Fruit fly (Drosophila melanogaster) whole organism, embryonic: ENCODE results near the gene EloB.

Experiments
- Adf1 ChIP-seq: fragments of 200-800 bp; sonication (Bioruptor generic); IDR thresholded peaks from 2 replicates; pipeline ENCODE4 v1.3.6; 2022; ENCODE audit warnings: missing biosample characterization, missing genetic modification characterization
- Antp ChIP-seq: fragments of 200-800 bp; sonication (Bioruptor generic); optimal IDR thresholded peaks from 3 replicates; lab custom pipeline; 2016; ENCODE audit warnings: missing biosample characterization, missing genetic modification characterization
- CG10147 ChIP-seq: fragments of 200-800 bp; sonication (Bioruptor generic); optimal IDR thresholded peaks from 2 replicates; lab custom pipeline; 2019; ENCODE audit warnings: missing biosample characterization, mild to moderate bottlenecking, missing genetic modification characterization, moderate library complexity
- CG10267 ChIP-seq: fragments of 200-800 bp; sonication (Bioruptor generic); optimal IDR thresholded peaks from 2 replicates; lab custom pipeline; 2018; ENCODE audit warnings: missing biosample characterization, mild to moderate bottlenecking, missing genetic modification characterization, moderate library complexity
- CG10654 ChIP-seq: fragments of 200-800 bp; sonication (Bioruptor generic); optimal IDR thresholded peaks from 2 replicates; lab custom pipeline; 2016; ENCODE audit warnings: missing biosample characterization, missing genetic modification characterization
- CG10979 ChIP-seq: fragments of 200-800 bp; sonication (Bioruptor generic); optimal IDR thresholded peaks from 2 replicates; lab custom pipeline; 2018; ENCODE audit warnings: missing biosample characterization, mild to moderate bottlenecking, missing genetic modification characterization, moderate library complexity
- CG12104 ChIP-seq: fragments of 200-800 bp; sonication (Bioruptor generic); optimal IDR thresholded peaks from 3 replicates; lab custom pipeline; 2016; ENCODE audit warnings: missing biosample characterization, missing genetic modification characterization
- CG1233 ChIP-seq: fragments of 200-800 bp; sonication (Bioruptor generic); optimal IDR thresholded peaks from 4 replicates; lab custom pipeline; 2018; ENCODE audit warnings: missing biosample characterization, mild to moderate bottlenecking, missing genetic modification characterization
- CG12391 ChIP-seq: fragments of 200-800 bp; sonication (Bioruptor generic); optimal IDR thresholded peaks from 3 replicates; lab custom pipeline; 2018; ENCODE audit warnings: missing biosample characterization, mild to moderate bottlenecking, missing genetic modification characterization, moderate library complexity
- CG14441 ChIP-seq: fragments of 200-800 bp; sonication (Bioruptor generic); IDR thresholded peaks from 2 replicates; pipeline ENCODE4 v1.3.6; 2022; ENCODE audit warnings: missing biosample characterization, missing genetic modification characterization
- CG15073 ChIP-seq: fragments of 200-800 bp; sonication (Bioruptor generic); optimal IDR thresholded peaks from 2 replicates; lab custom pipeline; 2016; ENCODE audit warnings: missing biosample characterization, missing genetic modification characterization
- CG15696 ChIP-seq: fragments of 200-800 bp; sonication (Bioruptor generic); optimal IDR thresholded peaks from 2 replicates; lab custom pipeline; 2019; ENCODE audit warnings: missing biosample characterization, mild to moderate bottlenecking, missing genetic modification characterization, moderate library complexity
- CG1603 ChIP-seq: fragments of 200-800 bp; sonication (Bioruptor generic); optimal IDR thresholded peaks from 2 replicates; lab custom pipeline; 2019; ENCODE audit warnings: missing biosample characterization, mild to moderate bottlenecking, missing genetic modification characterization, moderate library complexity
- CG17802 ChIP-seq: fragments of 200-800 bp; sonication (Bioruptor generic); optimal IDR thresholded peaks from 2 replicates; lab custom pipeline; 2018; ENCODE audit warnings: missing biosample characterization, mild to moderate bottlenecking, missing genetic modification characterization, moderate library complexity
- CG32772 ChIP-seq: fragments of 200-800 bp; sonication (Bioruptor generic); IDR thresholded peaks from 2 replicates; pipeline ENCODE4 v1.3.6; 2022; ENCODE audit warnings: missing biosample characterization, missing genetic modification characterization
- CG3838 ChIP-seq: fragments of 200-800 bp; sonication (Bioruptor generic); optimal IDR thresholded peaks from 3 replicates; lab custom pipeline; 2016; ENCODE audit warnings: missing biosample characterization, missing genetic modification characterization
- CG4282 ChIP-seq: fragments of 200-800 bp; sonication (Bioruptor generic); optimal IDR thresholded peaks from 2 replicates; lab custom pipeline; 2016; ENCODE audit warnings: missing biosample characterization, missing genetic modification characterization
- CG43689 ChIP-seq: fragments of 200-800 bp; sonication (Bioruptor generic); IDR thresholded peaks from 2 replicates; pipeline ENCODE4 v1.3.6; 2022; ENCODE audit warnings: missing biosample characterization, missing genetic modification characterization
- CG4707 ChIP-seq: fragments of 200-800 bp; sonication (Bioruptor generic); optimal IDR thresholded peaks from 2 replicates; lab custom pipeline; 2018; ENCODE audit warnings: missing biosample characterization, mild to moderate bottlenecking, missing genetic modification characterization, moderate library complexity
- CG6254 ChIP-seq: fragments of 200-800 bp; sonication (Bioruptor generic); optimal IDR thresholded peaks from 3 replicates; lab custom pipeline; 2017; ENCODE audit warnings: mild to moderate bottlenecking, missing biosample characterization, missing genetic modification reagents, missing genetic modification characterization
- CG6791 ChIP-seq: fragments of 200-800 bp; sonication (Bioruptor generic); IDR thresholded peaks from 3 replicates; pipeline ENCODE4 v1.3.6; 2022; ENCODE audit warnings: missing biosample characterization, missing genetic modification characterization; ENCODE audit not compliant: partially characterized antibody
- CG7839 ChIP-seq: fragments of 200-800 bp; sonication (Bioruptor generic); optimal IDR thresholded peaks from 3 replicates; lab custom pipeline; 2018; ENCODE audit warnings: missing biosample characterization, mild to moderate bottlenecking, missing genetic modification characterization, moderate library complexity
- CG9215 ChIP-seq: fragments of 200-800 bp; sonication (Bioruptor generic); IDR thresholded peaks from 2 replicates; pipeline ENCODE4 v1.3.6; 2022; ENCODE audit warnings: missing biosample characterization, missing genetic modification characterization
- Dp ChIP-seq: fragments of 200-800 bp; sonication (Bioruptor generic); optimal IDR thresholded peaks from 2 replicates; lab custom pipeline; 2018; ENCODE audit warnings: missing biosample characterization, mild to moderate bottlenecking, missing genetic modification characterization, moderate library complexity
- Hr39 ChIP-seq: fragments of >200 bp; optimal IDR thresholded peaks from 2 replicates; lab custom pipeline; 2017
- Kr ChIP-seq: fragments of 200-800 bp; sonication (Bioruptor generic); optimal IDR thresholded peaks from 2 replicates; lab custom pipeline; 2017; ENCODE audit warnings: missing biosample characterization, mild to moderate bottlenecking, missing genetic modification characterization
- Lhr ChIP-seq: fragments of 200-800 bp; sonication (Bioruptor generic); optimal IDR thresholded peaks from 3 replicates; lab custom pipeline; 2017; ENCODE audit warnings: mild to moderate bottlenecking, missing biosample characterization, missing genetic modification reagents, missing genetic modification characterization
- NK7.1 ChIP-seq: fragments of 200-800 bp; sonication (Bioruptor generic); optimal IDR thresholded peaks from 3 replicates; lab custom pipeline; 2016; ENCODE audit warnings: missing biosample characterization, missing genetic modification characterization
- Oli ChIP-seq: fragments of 200-800 bp; sonication (Bioruptor generic); optimal IDR thresholded peaks from 2 replicates; lab custom pipeline; 2018; ENCODE audit warnings: missing biosample characterization, mild to moderate bottlenecking, missing genetic modification characterization, moderate library complexity
- Rfx ChIP-seq: fragments of 200-800 bp; sonication (Bioruptor generic); IDR thresholded peaks from 2 replicates; pipeline ENCODE4 v1.3.6; 2022; ENCODE audit warnings: missing biosample characterization, missing genetic modification characterization
- Stat92E ChIP-seq, 3 experiments: fragments of >200 bp in 2 of 3; fragments of 200-800 bp in 1 of 3; sonication (Bioruptor generic) in 1 of 3; optimal IDR thresholded peaks; 2 replicates each; lab custom pipeline; 2017 to 2019; ENCODE audit warnings: missing biosample characterization in 3 of 3, missing genetic modification characterization in 3 of 3, mild to moderate bottlenecking in 1 of 3, moderate library complexity in 1 of 3
- YL-1 ChIP-seq: fragments of 200-800 bp; sonication (Bioruptor generic); optimal IDR thresholded peaks from 3 replicates; lab custom pipeline; 2017; ENCODE audit warnings: missing biosample characterization, mild to moderate bottlenecking, missing genetic modification characterization
- cad ChIP-seq: fragments of >200 bp; optimal IDR thresholded peaks from 2 replicates; lab custom pipeline; 2017; ENCODE audit warnings: missing biosample characterization, missing genetic modification characterization
- chn ChIP-seq: fragments of 200-800 bp; sonication (Bioruptor generic); optimal IDR thresholded peaks from 2 replicates; lab custom pipeline; 2016; ENCODE audit warnings: missing biosample characterization, missing genetic modification characterization
- corto ChIP-seq: fragments of 200-800 bp; sonication (Bioruptor generic); optimal IDR thresholded peaks from 2 replicates; lab custom pipeline; 2016; ENCODE audit warnings: missing biosample characterization, mild to moderate bottlenecking, missing genetic modification characterization, moderate library complexity
- danr ChIP-seq: fragments of 200-800 bp; sonication (Bioruptor generic); IDR thresholded peaks from 2 replicates; pipeline ENCODE4 v1.3.6; 2022; ENCODE audit warnings: missing biosample characterization, missing genetic modification characterization
- ewg ChIP-seq: fragments of 200-800 bp; sonication (Bioruptor generic); optimal IDR thresholded peaks from 3 replicates; lab custom pipeline; 2017; ENCODE audit warnings: mild to moderate bottlenecking, missing biosample characterization, missing genetic modification reagents, missing genetic modification characterization
- fd3F ChIP-seq: fragments of 200-800 bp; sonication (Bioruptor generic); optimal IDR thresholded peaks from 2 replicates; lab custom pipeline; 2018; ENCODE audit warnings: missing biosample characterization, mild to moderate bottlenecking, missing genetic modification characterization, moderate library complexity
- jigr1 ChIP-seq: fragments of 200-800 bp; sonication (Bioruptor generic); IDR thresholded peaks from 3 replicates; pipeline ENCODE4 v1.3.6; 2022; ENCODE audit warnings: missing biosample characterization, missing genetic modification characterization
- ken ChIP-seq: fragments of 200-800 bp; sonication (Bioruptor generic); IDR thresholded peaks from 3 replicates; pipeline ENCODE4 v1.3.6; 2022; ENCODE audit warnings: missing biosample characterization, missing genetic modification characterization
- mld ChIP-seq: fragments of 200-800 bp; sonication (Bioruptor generic); IDR thresholded peaks from 3 replicates; pipeline ENCODE4 v1.3.6; 2022; ENCODE audit warnings: missing biosample characterization, missing genetic modification characterization; ENCODE audit not compliant: partially characterized antibody
- nerfin-2 ChIP-seq: fragments of 200-800 bp; sonication (Bioruptor generic); IDR thresholded peaks from 2 replicates; pipeline ENCODE4 v1.3.6; 2022; ENCODE audit warnings: missing biosample characterization, missing genetic modification characterization; ENCODE audit not compliant: partially characterized antibody
- nom ChIP-seq: fragments of 200-800 bp; sonication (Bioruptor generic); optimal IDR thresholded peaks from 2 replicates; lab custom pipeline; 2017; ENCODE audit warnings: missing biosample characterization, missing genetic modification characterization, mild to moderate bottlenecking, moderate library complexity, missing genetic modification reagents
- otp ChIP-seq: fragments of 200-800 bp; sonication (Bioruptor generic); IDR thresholded peaks from 3 replicates; pipeline ENCODE4, ENCODE4 v1.3.6; 2022; ENCODE audit warnings: missing biosample characterization, missing genetic modification characterization
- pho ChIP-seq: fragments of 200-800 bp; sonication (Bioruptor generic); optimal IDR thresholded peaks from 2 replicates; lab custom pipeline; 2016; ENCODE audit warnings: missing biosample characterization, missing genetic modification characterization
- row ChIP-seq: fragments of 200-800 bp; sonication (Bioruptor generic); IDR thresholded peaks from 3 replicates; pipeline ENCODE4 v1.3.6; 2022; ENCODE audit warnings: missing biosample characterization, missing genetic modification characterization
- seq ChIP-seq: fragments of 200-800 bp; sonication (Bioruptor generic); IDR thresholded peaks from 2 replicates; pipeline ENCODE4 v1.3.6; 2022; ENCODE audit warnings: missing biosample characterization, missing genetic modification characterization
- stc ChIP-seq: fragments of 200-800 bp; sonication (Bioruptor generic); IDR thresholded peaks from 2 replicates; pipeline ENCODE4 v1.3.6; 2022; ENCODE audit warnings: missing biosample characterization, missing genetic modification characterization
- vvl ChIP-seq: fragments of 200-800 bp; sonication (Bioruptor generic); IDR thresholded peaks from 2 replicates; pipeline ENCODE4 v1.3.6; 2022; ENCODE audit warnings: missing biosample characterization, missing genetic modification characterization

The EloB gene

dm6 chr3R:20542283-20543144 lies 37.1 kb downstream of the EloB start:
- TF ChIP-seq corto (GFP tag; lab: Kevin White, UChicago) (no peak), CG12391 (tag; lab: Kevin White, UChicago) (peak; percentile 30), danr (GFP tag; lab: Robert Waterston, UW) (no peak), Dp (GFP tag; lab: Kevin White, UChicago) (no peak), Hr39 (lab: Kevin White, UChicago) (no peak), CG1233 (GFP tag; lab: Kevin White, UChicago) (peak; percentile 55), CG6254 (GFP tag; lab: Kevin White, UChicago) (peak; percentile 20), seq (GFP tag; lab: Robert Waterston, UW) (no peak; the same call in 1 of the 2 replicates), chn (GFP tag; lab: Kevin White, UChicago) (no peak), mld (no peak), CG17802 (tag; lab: Kevin White, UChicago) (no peak), Antp (GFP tag; lab: Kevin White, UChicago) (no peak), Oli (no peak), YL-1 (GFP tag; lab: Kevin White, UChicago) (peak; percentile 19), ewg (GFP tag; lab: Kevin White, UChicago) (no peak), Adf1 (no peak), nom (GFP tag; lab: Kevin White, UChicago) (no peak), Rfx (GFP tag; lab: Robert Waterston, UW) (no peak; the same call in 1 of the 2 replicates), CG32772 (GFP tag; lab: Robert Waterston, UW) (no peak), CG4282 (no peak), pho (GFP tag; lab: Kevin White, UChicago) (no peak), CG12104 (GFP tag; lab: Kevin White, UChicago) (no peak), CG15696 (tag; lab: Kevin White, UChicago) (peak; percentile 90), CG14441 (GFP tag; lab: Robert Waterston, UW) (no peak), stc (no peak), fd3F (GFP tag; lab: Kevin White, UChicago) (no peak), CG10267 (tag; lab: Kevin White, UChicago) (peak; percentile 20), CG10654 (peak; percentile 19), CG7839 (tag; lab: Kevin White, UChicago) (no peak), Kr (GFP tag; lab: Kevin White, UChicago) (peak; percentile 74), jigr1 (GFP tag; lab: Robert Waterston, UW) (no peak), CG43689 (GFP tag; lab: Robert Waterston, UW) (no peak), nerfin-2 (GFP tag; lab: Robert Waterston, UW) (no peak), CG9215 (GFP tag; lab: Robert Waterston, UW) (no peak), ken (no peak), NK7.1 (GFP tag; lab: Kevin White, UChicago) (no peak), CG4707 (GFP tag; lab: Kevin White, UChicago) (peak; percentile 60), CG15073 (GFP tag; lab: Kevin White, UChicago) (no peak), CG10979 (tag; lab: Kevin White, UChicago) (peak; percentile 35), Stat92E (GFP tag; optimal IDR thresholded peaks at IDR 0.05; lab: Kevin White, UChicago) (no peak), CG3838 (peak; percentile 51), row (0 out of 3 replicates have a peak, but pooled peaks have one; percentile 24), cad (GFP tag; lab: Kevin White, UChicago) (peak; percentile 77), CG6791 (GFP tag; lab: Robert Waterston, UW) (no peak), vvl (no peak), otp (GFP tag; lab: Robert Waterston, UW) (peak; percentile 34; the same call in 2 of the 3 replicates), CG1603 (tag; lab: Kevin White, UChicago) (peak; percentile 48), Lhr (peak; percentile 15), CG10147 (GFP tag; lab: Kevin White, UChicago) (no peak)
